Worm (Caenorhabditis elegans) whole organism, late embryonic: ENCODE results near the gene K01A12.2.

Experiments
- C08G9.2 ChIP-seq: sonication (generic microtip); optimal IDR thresholded peaks from 2 replicates; lab custom pipeline; 2016; ENCODE audit warnings: mild to moderate bottlenecking, missing genetic modification characterization, moderate library complexity, missing compliant biosample characterization
- C38D4.7 ChIP-seq: fragments of 200-800 bp; sonication (Bioruptor generic); optimal IDR thresholded peaks from 2 replicates; lab custom pipeline; 2018; ENCODE audit warnings: mild to moderate bottlenecking, missing genetic modification characterization, moderate library complexity, missing compliant biosample characterization
- F13H6.1 ChIP-seq: sonication (generic microtip); optimal IDR thresholded peaks from 2 replicates; lab custom pipeline; 2016; ENCODE audit warnings: missing genetic modification characterization, missing compliant biosample characterization
- K02D7.2 ChIP-seq: sonication (generic microtip); optimal IDR thresholded peaks from 2 replicates; lab custom pipeline; 2017; ENCODE audit warnings: mild to moderate bottlenecking, missing genetic modification characterization, missing compliant biosample characterization
- Y22D7AL.16 ChIP-seq: sonication (generic microtip); optimal IDR thresholded peaks from 2 replicates; lab custom pipeline; 2016; ENCODE audit warnings: missing genetic modification characterization, missing compliant biosample characterization
- ahr-1 ChIP-seq: sonication (generic microtip); optimal IDR thresholded peaks from 2 replicates; lab custom pipeline; 2016; ENCODE audit warnings: missing genetic modification characterization, missing compliant biosample characterization
- ama-1 ChIP-seq: fragments of 150-350 bp; optimal IDR thresholded peaks from 2 replicates; lab custom pipeline; 2014
- ceh-14 ChIP-seq: sonication (generic microtip); optimal IDR thresholded peaks from 2 replicates; lab custom pipeline; 2016; ENCODE audit warnings: missing genotype, missing genetic modification characterization, missing compliant biosample characterization
- ceh-19 ChIP-seq: fragments of 200-800 bp; sonication (Bioruptor generic); optimal IDR thresholded peaks from 2 replicates; lab custom pipeline; 2018; ENCODE audit warnings: mild to moderate bottlenecking, missing genetic modification characterization, missing compliant biosample characterization
- ceh-2 ChIP-seq: sonication (generic microtip); optimal IDR thresholded peaks from 2 replicates; lab custom pipeline; 2016; ENCODE audit warnings: missing genotype, missing genetic modification characterization, missing compliant biosample characterization
- ceh-22 ChIP-seq: sonication (generic microtip); optimal IDR thresholded peaks from 2 replicates; lab custom pipeline; 2017; ENCODE audit warnings: missing biosample characterization, missing genetic modification characterization
- ceh-30 ChIP-seq: fragments of 150-350 bp; optimal IDR thresholded peaks from 2 replicates; lab custom pipeline; 2014; ENCODE audit warnings: missing biosample characterization, missing genetic modification characterization
- ceh-34 ChIP-seq: sonication (generic microtip); optimal IDR thresholded peaks from 2 replicates; lab custom pipeline; 2016; ENCODE audit warnings: mild to moderate bottlenecking, missing genetic modification characterization, missing compliant biosample characterization
- ceh-45 ChIP-seq: fragments of 200-800 bp; sonication (Bioruptor generic); IDR thresholded peaks from 2 replicates; pipeline ENCODE4 v1.3.6; 2022; ENCODE audit warnings: missing genetic modification reagents, missing genetic modification characterization, missing compliant biosample characterization
- ceh-48 ChIP-seq: sonication (generic microtip); optimal IDR thresholded peaks from 2 replicates; lab custom pipeline; 2016; ENCODE audit warnings: missing genetic modification characterization, inconsistent platforms, missing compliant biosample characterization
- ceh-6 ChIP-seq: fragments of 200-800 bp; sonication (Bioruptor generic); optimal IDR thresholded peaks from 2 replicates; lab custom pipeline; 2018; ENCODE audit warnings: mild to moderate bottlenecking, missing genetic modification characterization, missing compliant biosample characterization
- ceh-9 ChIP-seq: sonication (generic microtip); optimal IDR thresholded peaks from 2 replicates; lab custom pipeline; 2016; ENCODE audit warnings: mild to moderate bottlenecking, missing genetic modification characterization, inconsistent platforms, missing compliant biosample characterization
- che-1 ChIP-seq: sonication (generic microtip); optimal IDR thresholded peaks from 2 replicates; lab custom pipeline; 2016; ENCODE audit warnings: mild to moderate bottlenecking, missing genetic modification characterization, missing compliant biosample characterization
- elt-2 ChIP-seq: sonication (generic microtip); optimal IDR thresholded peaks from 2 replicates; lab custom pipeline; 2016; ENCODE audit warnings: missing genetic modification reagents, missing genetic modification characterization, missing compliant biosample characterization
- elt-4 ChIP-seq: sonication (generic microtip); optimal IDR thresholded peaks from 2 replicates; lab custom pipeline; 2016; ENCODE audit warnings: missing genetic modification characterization, missing compliant biosample characterization
- fkh-10 ChIP-seq: fragments of 150-350 bp; optimal IDR thresholded peaks from 2 replicates; lab custom pipeline; 2014; ENCODE audit warnings: missing biosample characterization, missing genetic modification reagents, missing genetic modification characterization
- fkh-6 ChIP-seq: sonication (generic microtip); optimal IDR thresholded peaks from 2 replicates; lab custom pipeline; 2016; ENCODE audit warnings: missing genetic modification characterization, missing compliant biosample characterization
- gmeb-2 ChIP-seq: sonication (generic microtip); optimal IDR thresholded peaks from 2 replicates; lab custom pipeline; 2016; ENCODE audit warnings: missing genetic modification characterization, inconsistent platforms, missing compliant biosample characterization
- hlh-13 ChIP-seq: fragments of 200-800 bp; sonication (Bioruptor generic); optimal IDR thresholded peaks from 2 replicates; lab custom pipeline; 2018; ENCODE audit warnings: mild to moderate bottlenecking, missing genetic modification characterization, missing compliant biosample characterization
- hlh-15 ChIP-seq: sonication (generic microtip); optimal IDR thresholded peaks from 2 replicates; lab custom pipeline; 2016; ENCODE audit warnings: missing genetic modification characterization, missing compliant biosample characterization
- hlh-6 ChIP-seq: sonication (generic microtip); optimal IDR thresholded peaks from 2 replicates; lab custom pipeline; 2016; ENCODE audit warnings: missing genotype, missing genetic modification characterization, missing compliant biosample characterization
- hlh-8 ChIP-seq: sonication (generic microtip); optimal IDR thresholded peaks from 2 replicates; lab custom pipeline; 2016; ENCODE audit warnings: missing genotype, missing genetic modification characterization, missing compliant biosample characterization
- lim-6 ChIP-seq: sonication (generic microtip); optimal IDR thresholded peaks from 2 replicates; lab custom pipeline; 2016; ENCODE audit warnings: missing genetic modification characterization, missing compliant biosample characterization
- lin-11 ChIP-seq: fragments of 200-800 bp; sonication (Bioruptor generic); optimal IDR thresholded peaks from 2 replicates; lab custom pipeline; 2018; ENCODE audit warnings: mild to moderate bottlenecking, missing genetic modification characterization, missing compliant biosample characterization
- nfya-1 ChIP-seq: sonication (generic microtip); optimal IDR thresholded peaks from 2 replicates; lab custom pipeline; 2017; ENCODE audit warnings: missing genetic modification characterization, mild to moderate bottlenecking, missing compliant biosample characterization, antibody characterized with exemption, moderate library complexity
- nhr-232 ChIP-seq: sonication (generic microtip); optimal IDR thresholded peaks from 2 replicates; lab custom pipeline; 2016; ENCODE audit warnings: missing genetic modification characterization, missing compliant biosample characterization
- npax-4 ChIP-seq: sonication (generic microtip); optimal IDR thresholded peaks from 2 replicates; lab custom pipeline; 2016; ENCODE audit warnings: missing genetic modification characterization, missing compliant biosample characterization
- odd-2 ChIP-seq: sonication (generic microtip); optimal IDR thresholded peaks from 2 replicates; lab custom pipeline; 2017; ENCODE audit warnings: antibody characterized with exemption, mild to moderate bottlenecking, missing genetic modification characterization, missing compliant biosample characterization
- pax-1 ChIP-seq: fragments of 150-350 bp; optimal IDR thresholded peaks from 2 replicates; lab custom pipeline; 2014; ENCODE audit warnings: missing biosample characterization, missing genetic modification characterization
- pha-2 ChIP-seq: sonication (generic microtip); optimal IDR thresholded peaks from 2 replicates; lab custom pipeline; 2017; ENCODE audit warnings: mild to moderate bottlenecking, missing genetic modification characterization, missing compliant biosample characterization
- pha-4 ChIP-seq: fragments of 150-350 bp; optimal IDR thresholded peaks from 2 replicates; lab custom pipeline; 2018; ENCODE audit warnings: missing biosample characterization, missing genetic modification reagents, missing genetic modification characterization
- pqm-1 ChIP-seq: sonication (generic microtip); optimal IDR thresholded peaks from 2 replicates; lab custom pipeline; 2016; ENCODE audit warnings: missing genetic modification characterization, missing compliant biosample characterization
- pros-1 ChIP-seq: fragments of 150-350 bp; optimal IDR thresholded peaks from 2 replicates; lab custom pipeline; 2014; ENCODE audit warnings: missing biosample characterization, missing genetic modification reagents, missing genetic modification characterization
- ref-2 ChIP-seq: sonication (generic microtip); optimal IDR thresholded peaks from 2 replicates; lab custom pipeline; 2016; ENCODE audit warnings: missing genetic modification characterization, missing compliant biosample characterization
- sox-4 ChIP-seq: sonication (generic microtip); optimal IDR thresholded peaks from 2 replicates; lab custom pipeline; 2017; ENCODE audit warnings: mild to moderate bottlenecking, missing genetic modification characterization, inconsistent platforms, missing compliant biosample characterization
- syd-9 ChIP-seq: sonication (generic microtip); optimal IDR thresholded peaks from 2 replicates; lab custom pipeline; 2016; ENCODE audit warnings: mild to moderate bottlenecking, missing genetic modification characterization, moderate library complexity, missing compliant biosample characterization
- tbx-2 ChIP-seq: sonication (generic microtip); optimal IDR thresholded peaks from 2 replicates; lab custom pipeline; 2016; ENCODE audit warnings: missing genetic modification characterization, missing compliant biosample characterization
- tbx-7 ChIP-seq: sonication (generic microtip); optimal IDR thresholded peaks from 2 replicates; lab custom pipeline; 2016; ENCODE audit warnings: missing genotype, missing genetic modification characterization, missing compliant biosample characterization
- ttx-3 ChIP-seq: sonication (generic microtip); optimal IDR thresholded peaks from 2 replicates; lab custom pipeline; 2016; ENCODE audit warnings: missing genetic modification reagents, missing genetic modification characterization, missing compliant biosample characterization
- unc-3 ChIP-seq, 2 experiments: fragments of 200-800 bp in 1 of 2; sonication (Bioruptor generic) in 1 of 2; sonication (generic microtip) in 1 of 2; conservative IDR thresholded peaks in 1 of 2; optimal IDR thresholded peaks in 1 of 2; 2 replicates each; pipeline versions ENCODE4 v1.3.6 to Lab custom; 2016 to 2022; ENCODE audit warnings: missing compliant biosample characterization in 2 of 2, missing genetic modification characterization in 2 of 2, missing genetic modification reagents in 1 of 2
- unc-42 ChIP-seq: sonication (generic microtip); optimal IDR thresholded peaks from 2 replicates; lab custom pipeline; 2016; ENCODE audit warnings: missing genotype, missing genetic modification characterization, missing compliant biosample characterization
- ztf-16 ChIP-seq: sonication (generic microtip); optimal IDR thresholded peaks from 2 replicates; lab custom pipeline; 2017; ENCODE audit warnings: missing genetic modification characterization, missing compliant biosample characterization

K01A12.2 gene

DNA sequence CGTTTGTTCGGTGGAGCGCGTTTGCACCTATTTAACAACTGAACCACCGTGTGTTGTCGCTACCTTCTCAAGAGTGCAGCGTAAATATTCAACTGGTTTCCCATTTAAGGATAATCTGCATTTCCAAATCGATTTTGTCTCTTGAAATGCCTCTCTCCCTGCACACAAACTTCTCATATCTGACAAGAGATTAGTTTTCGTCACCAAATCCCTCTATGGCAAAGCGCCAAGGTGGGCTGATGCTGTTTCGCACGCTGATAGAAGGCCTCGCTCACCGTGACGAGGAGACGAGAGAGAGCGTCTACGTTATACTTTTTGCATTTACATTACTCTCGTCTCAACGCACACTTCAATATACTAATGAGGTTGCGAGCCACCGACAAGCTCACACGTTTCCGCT lies 13.4 kb upstream of the K01A12.2 start:
- TF ChIP-seq nfya-1 (no peak), C08G9.2 (tag; lab: Kevin White, UChicago) (no peak), ceh-30 (tag; lab: Kevin White, UChicago) (no peak), ceh-9 (no peak), odd-2 (tag; lab: Kevin White, UChicago) (no peak)

- TF ChIP-seq nhr-232 = no peak
Measured at ce11 chrX:8601235-8601634, 11.9 kb upstream of the K01A12.2 start, which contains the start of gene F18E9.1. F18E9.1 (plus strand) TSS chrX:8601535.

DNA sequence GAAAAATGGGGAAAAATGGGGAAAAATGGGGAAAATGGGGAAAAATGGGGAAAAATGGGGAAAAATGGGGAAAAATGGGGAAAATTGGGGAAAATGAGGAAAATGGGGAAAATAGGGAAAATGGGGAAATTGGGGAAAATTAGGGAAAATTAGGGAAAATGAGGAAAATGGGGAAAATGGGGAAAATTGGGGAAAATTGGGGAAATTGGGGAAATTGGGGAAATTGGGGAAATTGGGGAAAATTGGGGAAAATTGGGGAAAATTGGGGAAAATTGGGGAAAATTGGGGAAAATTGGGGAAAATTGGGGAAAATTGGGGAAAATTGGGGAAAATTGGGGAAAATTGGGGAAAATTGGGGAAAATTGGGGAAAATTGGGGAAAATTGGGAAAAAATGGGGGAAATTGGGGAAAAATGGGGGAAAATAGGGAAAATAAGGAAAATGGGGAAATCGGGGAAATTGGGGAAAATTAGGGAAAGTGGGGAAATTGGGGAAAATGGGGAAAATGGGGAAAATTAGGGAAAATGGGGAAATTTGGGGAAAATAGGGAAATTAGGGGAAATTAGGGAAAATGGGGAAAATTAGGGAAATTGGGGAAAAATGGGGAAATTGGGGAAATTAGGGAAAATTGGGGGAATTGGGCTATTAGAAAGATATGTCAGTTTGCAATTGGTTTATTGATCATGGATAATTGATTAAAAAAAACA lies 10.3 kb upstream of the K01A12.2 start:
- TF ChIP-seq C38D4.7 (GFP tag; lab: Kevin White, UChicago) (peak; percentile 58), K02D7.2 (tag; lab: Kevin White, UChicago) (no peak), hlh-8 (tag; lab: Kevin White, UChicago) (no peak), ref-2 (tag; lab: Kevin White, UChicago) (no peak), elt-4 (no peak), hlh-6 (tag; lab: Kevin White, UChicago) (no peak), ceh-19 (GFP tag; lab: Kevin White, UChicago) (peak; percentile 32), ztf-16 (tag; lab: Kevin White, UChicago) (no peak), ceh-2 (tag; lab: Kevin White, UChicago) (no peak), pqm-1 (tag; lab: Kevin White, UChicago) (no peak), ceh-34 (tag; lab: Kevin White, UChicago) (no peak), che-1 (tag; lab: Kevin White, UChicago) (peak; percentile 69), ttx-3 (tag; lab: Kevin White, UChicago) (no peak), C08G9.2 (tag; lab: Kevin White, UChicago) (no peak), ceh-48 (tag; lab: Kevin White, UChicago) (no peak), ceh-9 (peak; percentile 49), fkh-6 (tag; lab: Kevin White, UChicago) (no peak), pros-1 (tag; lab: Kevin White, UChicago) (no peak), Y22D7AL.16 (tag; lab: Kevin White, UChicago) (no peak), tbx-2 (tag; lab: Kevin White, UChicago) (no peak), hlh-13 (GFP tag; lab: Kevin White, UChicago) (no peak), F13H6.1 (tag; lab: Kevin White, UChicago) (no peak), ceh-30 (tag; lab: Kevin White, UChicago) (no peak), hlh-15 (tag; lab: Kevin White, UChicago) (no peak), ceh-22 (tag; lab: Kevin White, UChicago) (no peak), lim-6 (no peak), ceh-45 (peak; percentile 65; the same call in 1 of the 2 replicates), tbx-7 (tag; lab: Kevin White, UChicago) (no peak), unc-3 (GFP tag; conservative IDR thresholded peaks at IDR 0.05; lab: Robert Waterston, UW) (peak; percentile 66), unc-3 (tag; optimal IDR thresholded peaks at IDR 0.05; lab: Kevin White, UChicago) (no peak), elt-2 (tag; lab: Kevin White, UChicago) (no peak), ama-1 (lab: Kevin White, UChicago) (no peak), sox-4 (tag; lab: Kevin White, UChicago) (peak; percentile 18), fkh-10 (no peak), lin-11 (tag; lab: Kevin White, UChicago) (peak; percentile 65), pha-4 (tag; lab: Kevin White, UChicago) (no peak), ahr-1 (tag; lab: Kevin White, UChicago) (no peak), ceh-6 (GFP tag; lab: Kevin White, UChicago) (no peak), pha-2 (tag; lab: Kevin White, UChicago) (no peak), nhr-232 (no peak), gmeb-2 (tag; lab: Kevin White, UChicago) (peak; percentile 24), nfya-1 (no peak), unc-42 (no peak), npax-4 (tag; lab: Kevin White, UChicago) (peak; percentile 23), syd-9 (tag; lab: Kevin White, UChicago) (no peak), ceh-14 (tag; lab: Kevin White, UChicago) (no peak), pax-1 (tag; lab: Kevin White, UChicago) (no peak), odd-2 (tag; lab: Kevin White, UChicago) (no peak)
